Worm (Caenorhabditis elegans) whole organism, young adult: ENCODE measurements around the gene ZK1240.11.

ENCODE experiments used
- B0261.1 ChIP-seq: sonication (generic microtip); optimal IDR thresholded peaks from 2 replicates; lab custom pipeline; 2016; ENCODE audit warnings: mild to moderate bottlenecking, missing genetic modification characterization, moderate library complexity, missing compliant biosample characterization
- ZK185.1 ChIP-seq: sonication (generic microtip); optimal IDR thresholded peaks from 2 replicates; lab custom pipeline; 2016; ENCODE audit warnings: mild to moderate bottlenecking, missing genetic modification characterization, missing compliant biosample characterization; ENCODE audit not compliant: poor library complexity, severe bottlenecking
- ama-1 ChIP-seq, 3 experiments: fragments of 150-350 bp in 1 of 3; sonication (generic microtip) in 2 of 3; optimal IDR thresholded peaks; 2 replicates each; lab custom pipeline; 2014 to 2018; ENCODE audit warnings: missing biosample characterization in 2 of 3, missing genetic modification characterization in 2 of 3, missing genetic modification reagents in 2 of 3
- ceh-40 ChIP-seq: fragments of 200-800 bp; sonication (Bioruptor generic); IDR thresholded peaks from 2 replicates; pipeline ENCODE4 v1.3.6; 2022; ENCODE audit warnings: missing genetic modification characterization, missing compliant biosample characterization
- efl-1 ChIP-seq: fragments of 150-350 bp; optimal IDR thresholded peaks from 2 replicates; lab custom pipeline; 2014; ENCODE audit warnings: missing biosample characterization, missing genetic modification reagents, missing genetic modification characterization
- lag-1 ChIP-seq: fragments of 200-800 bp; sonication (Bioruptor generic); IDR thresholded peaks from 2 replicates; pipeline ENCODE4 v1.3.6; 2022; ENCODE audit warnings: missing genetic modification reagents, missing genetic modification characterization, missing compliant biosample characterization
- let-526 ChIP-seq: fragments of 200-800 bp; sonication (Bioruptor generic); IDR thresholded peaks from 2 replicates; pipeline ENCODE4 v1.3.6; 2022; ENCODE audit warnings: missing genetic modification reagents, missing genetic modification characterization, missing compliant biosample characterization
- lsy-27 ChIP-seq: sonication (generic microtip); optimal IDR thresholded peaks from 2 replicates; lab custom pipeline; 2017; ENCODE audit warnings: missing genetic modification characterization, mild to moderate bottlenecking, missing compliant biosample characterization, antibody characterized with exemption, missing genotype, borderline replicate concordance; ENCODE audit not compliant: insufficient read depth
- madf-3 ChIP-seq: fragments of 200-800 bp; sonication (Bioruptor generic); IDR thresholded peaks from 2 replicates; pipeline ENCODE4 v1.3.6; 2022; ENCODE audit warnings: missing genetic modification reagents, missing genetic modification characterization, missing compliant biosample characterization
- snpc-1.3 ChIP-seq: sonication (generic microtip); optimal IDR thresholded peaks from 2 replicates; lab custom pipeline; 2017; ENCODE audit warnings: missing genetic modification characterization, mild to moderate bottlenecking, missing compliant biosample characterization, antibody characterized with exemption, moderate library complexity, missing genotype, missing genetic modification reagents; ENCODE audit not compliant: insufficient read depth
- xnd-1 ChIP-seq: sonication (generic microtip); optimal IDR thresholded peaks from 2 replicates; lab custom pipeline; 2016; ENCODE audit warnings: missing genotype, missing genetic modification reagents, missing genetic modification characterization, missing compliant biosample characterization
- ztf-18 ChIP-seq: sonication (generic microtip); optimal IDR thresholded peaks from 2 replicates; lab custom pipeline; 2016; ENCODE audit warnings: missing genotype, mild to moderate bottlenecking, missing genetic modification characterization, missing compliant biosample characterization

ce11 chrII:2328963-2329442 lies 3.9 kb downstream of the ZK1240.11 start, which contains the start of the genes ZK1240.8 and ZK1240.1:
- no peak for TF ChIP-seq efl-1 (GFP tag; lab: Kevin White, UChicago)
- TF ChIP-seq xnd-1 (tag; lab: Kevin White, UChicago), result no peak
- no peak for TF ChIP-seq madf-3 (GFP tag; lab: Robert Waterston, UW)
- no peak for TF ChIP-seq ceh-40 (GFP tag; lab: Robert Waterston, UW)
- TF ChIP-seq lsy-27 (tag; lab: Kevin White, UChicago), result no peak
- TF ChIP-seq snpc-1.3 (tag; lab: Kevin White, UChicago), result no peak
- no peak for TF ChIP-seq B0261.1
- TF ChIP-seq ama-1 (optimal IDR thresholded peaks at IDR 0.05; lab: Kevin White, UChicago), result no peak
- no peak for TF ChIP-seq ama-1 (GFP tag; optimal IDR thresholded peaks at IDR 0.05; lab: Kevin White, UChicago)
- TF ChIP-seq ztf-18 (tag; lab: Kevin White, UChicago), result no peak
- no peak for TF ChIP-seq ZK185.1 (tag; lab: Kevin White, UChicago)
- no peak for TF ChIP-seq lag-1 (GFP tag; lab: Robert Waterston, UW)
- no peak for TF ChIP-seq let-526 (GFP tag; lab: Robert Waterston, UW)
